Worm (Caenorhabditis elegans): ENCODE data around the gene ZK1248.17.

ZK1248.17 gene

DNA sequence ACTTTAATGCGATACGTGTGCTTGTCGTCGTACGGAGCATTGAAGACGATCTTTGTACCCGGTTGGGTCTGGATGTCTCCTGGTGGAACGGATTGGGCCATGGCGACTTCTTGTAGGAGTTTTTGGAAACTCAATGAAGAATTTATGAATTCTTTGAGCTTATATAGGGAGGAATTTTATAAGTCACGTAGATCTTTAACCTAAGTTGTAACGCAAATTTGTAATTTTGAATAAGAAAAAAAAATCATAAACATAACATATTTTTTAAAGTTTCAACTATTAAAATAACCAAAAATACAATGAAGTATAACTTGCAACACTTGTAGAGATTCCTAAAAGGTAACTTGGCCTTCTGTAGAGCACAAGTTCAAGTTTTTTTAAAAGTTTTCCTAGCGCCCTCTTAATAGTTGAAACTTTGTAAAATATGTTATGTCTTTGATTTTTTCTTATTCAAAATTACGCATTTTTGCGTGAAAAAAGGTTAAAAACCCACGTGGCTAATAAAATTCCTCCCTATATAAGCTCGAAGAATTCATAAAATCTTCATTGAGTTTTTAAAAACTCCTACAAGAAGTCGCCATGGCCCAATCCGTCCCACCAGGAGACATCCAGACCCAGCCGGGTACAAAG lies 47.9 kb downstream of the ZK1248.17 start, which contains the start of the genes msp-63 and msp-142:
msp-63 (minus strand) TSS at position 101 of the 630 bp plus-strand sequence.
msp-142 (plus strand) TSS at position 580 of the 630 bp plus-strand sequence.
- TF ChIP-seq flt-1 (GFP tag; IDR thresholded peaks at IDR 0.05) (no peak), ceh-13 (GFP tag; optimal IDR thresholded peaks at IDR 0.05) (no peak)
